Worm (Caenorhabditis elegans) whole organism, young adult: ENCODE results near the gene tre-3.

ENCODE experiments used
- ama-1 ChIP-seq, 3 experiments: fragments of 150-350 bp in 1 of 3; sonication (generic microtip) in 2 of 3; optimal IDR thresholded peaks; 2 replicates each; lab custom pipeline; 2014 to 2018; ENCODE audit warnings: missing biosample characterization in 2 of 3, missing genetic modification characterization in 2 of 3, missing genetic modification reagents in 2 of 3
- ceh-40 ChIP-seq: fragments of 200-800 bp; sonication (Bioruptor generic); IDR thresholded peaks from 2 replicates; pipeline ENCODE4 v1.3.6; 2022; ENCODE audit warnings: missing genetic modification characterization, missing compliant biosample characterization
- ztf-26 ChIP-seq: sonication (generic microtip); optimal IDR thresholded peaks from 2 replicates; lab custom pipeline; 2017; ENCODE audit warnings: missing genetic modification characterization, missing compliant biosample characterization

ce11 chrV:11711751-11712150 lies 4.0 kb downstream of the tre-3 start:
- TF ChIP-seq ceh-40 (GFP tag; lab: Robert Waterston, UW) (no peak), ztf-26 (tag; lab: Kevin White, UChicago) (no peak), ama-1 (optimal IDR thresholded peaks at IDR 0.05; lab: Kevin White, UChicago) (no peak), ama-1 (GFP tag; optimal IDR thresholded peaks at IDR 0.05; lab: Kevin White, UChicago) (no peak)
